Worm (Caenorhabditis elegans): ENCODE measurements around the gene Y11D7A.3.

- TF ChIP-seq nhr-11 (tag; optimal IDR thresholded peaks at IDR 0.05) (no peak), unc-62 (GFP tag; optimal IDR thresholded peaks at IDR 0.05) (no peak), nhr-90 (tag; optimal IDR thresholded peaks at IDR 0.05; ENCODE audit: poor library complexity) (no peak)
Measured at ce11 chrIV:9274008-9274529, 41.2 kb downstream of the Y11D7A.3 start, which contains the start of gene nmy-3.

All from whole organism, L1 larva.